Worm (Caenorhabditis elegans): ENCODE measurements around the gene F01D5.5.

The F01D5.5 gene

DNA sequence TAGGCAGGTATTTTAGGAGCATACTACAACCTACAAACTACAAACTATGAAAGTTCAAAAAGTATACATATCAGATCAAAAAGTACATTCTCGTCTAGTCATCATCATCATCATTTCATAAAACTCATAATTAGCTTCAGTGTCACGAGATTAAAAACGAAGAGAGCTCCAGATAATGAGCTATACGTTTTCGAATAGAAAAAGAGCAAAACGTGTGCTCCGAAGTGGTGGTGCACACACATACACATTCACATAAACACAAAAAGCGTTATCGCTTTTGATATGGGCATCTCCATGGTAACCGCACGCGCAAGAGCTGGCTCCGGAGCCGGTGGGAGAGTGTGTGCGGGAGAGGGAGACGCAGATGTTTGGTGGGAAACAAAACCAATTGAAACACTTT, 37.8 kb downstream of the F01D5.5 start:
- no peak for TF ChIP-seq alr-1 (tag; optimal IDR thresholded peaks at IDR 0.05; ENCODE audit: borderline replicate concordance)
- TF ChIP-seq sox-4 (tag; optimal IDR thresholded peaks at IDR 0.05) = no peak
- TF ChIP-seq C34B4.2 (tag; optimal IDR thresholded peaks at IDR 0.05) = no peak
- peak; percentile 49 for TF ChIP-seq nhr-71 (tag; optimal IDR thresholded peaks at IDR 0.05)
- peak; percentile 15 for TF ChIP-seq fkh-10 (GFP tag; optimal IDR thresholded peaks at IDR 0.05)
- peak; percentile 67 for TF ChIP-seq dsc-1 (tag; optimal IDR thresholded peaks at IDR 0.05)
- peak; percentile 7 for TF ChIP-seq swsn-7 (tag; optimal IDR thresholded peaks at IDR 0.05)
- no peak for TF ChIP-seq ztf-4 (tag; optimal IDR thresholded peaks at IDR 0.05)
- no peak for TF ChIP-seq dpl-1 (GFP tag; optimal IDR thresholded peaks at IDR 0.05)
- no peak for TF ChIP-seq ceh-82 (tag; optimal IDR thresholded peaks at IDR 0.05)
- TF ChIP-seq ama-1 (optimal IDR thresholded peaks at IDR 0.05) = no peak
- no peak for TF ChIP-seq C04F5.9 (tag; optimal IDR thresholded peaks at IDR 0.05)
- peak; percentile 17 for TF ChIP-seq ceh-8 (GFP tag; optimal IDR thresholded peaks at IDR 0.05)
- peak; percentile 87 for TF ChIP-seq fkh-8 (tag; optimal IDR thresholded peaks at IDR 0.05)
- TF ChIP-seq mdl-1 (tag; optimal IDR thresholded peaks at IDR 0.05) = no peak
- TF ChIP-seq nhr-19 (GFP tag; conservative IDR thresholded peaks at IDR 0.05) = no peak
- peak; percentile 2 for TF ChIP-seq nhr-20 (tag; optimal IDR thresholded peaks at IDR 0.05)
- TF ChIP-seq jun-1 (tag; optimal IDR thresholded peaks at IDR 0.05) = peak; percentile 12
- TF ChIP-seq fos-1 (tag; optimal IDR thresholded peaks at IDR 0.05) = no peak
- TF ChIP-seq nhr-84 (tag; optimal IDR thresholded peaks at IDR 0.05) = no peak
- TF ChIP-seq nhr-47 (tag; optimal IDR thresholded peaks at IDR 0.05) = peak; percentile 26
- no peak for TF ChIP-seq aly-2 (tag; optimal IDR thresholded peaks at IDR 0.05)
- TF ChIP-seq aha-1 (tag; optimal IDR thresholded peaks at IDR 0.05) = no peak

ce11 chrII:13962319-13962718, 39.8 kb downstream of the F01D5.5 start, which contains the start of gene rpi-1:
Gene rpi-1, minus strand, starts transcription at chrII:13962419.
- TF ChIP-seq C34B4.2 (tag; optimal IDR thresholded peaks at IDR 0.05) (no peak), irx-1 (tag; optimal IDR thresholded peaks at IDR 0.05) (no peak), ztf-4 (tag; optimal IDR thresholded peaks at IDR 0.05) (no peak), fkh-10 (GFP tag; optimal IDR thresholded peaks at IDR 0.05) (no peak), mep-1 (tag; optimal IDR thresholded peaks at IDR 0.05) (no peak), nhr-77 (tag; optimal IDR thresholded peaks at IDR 0.05) (no peak), unc-86 (tag; optimal IDR thresholded peaks at IDR 0.05) (no peak), pag-3 (tag; optimal IDR thresholded peaks at IDR 0.05; ENCODE audit: borderline replicate concordance, insufficient read depth) (no peak), unc-130 (tag; optimal IDR thresholded peaks at IDR 0.05) (no peak), zag-1 (tag; optimal IDR thresholded peaks at IDR 0.05) (no peak), tlp-1 (tag; optimal IDR thresholded peaks at IDR 0.05) (no peak)

DNA sequence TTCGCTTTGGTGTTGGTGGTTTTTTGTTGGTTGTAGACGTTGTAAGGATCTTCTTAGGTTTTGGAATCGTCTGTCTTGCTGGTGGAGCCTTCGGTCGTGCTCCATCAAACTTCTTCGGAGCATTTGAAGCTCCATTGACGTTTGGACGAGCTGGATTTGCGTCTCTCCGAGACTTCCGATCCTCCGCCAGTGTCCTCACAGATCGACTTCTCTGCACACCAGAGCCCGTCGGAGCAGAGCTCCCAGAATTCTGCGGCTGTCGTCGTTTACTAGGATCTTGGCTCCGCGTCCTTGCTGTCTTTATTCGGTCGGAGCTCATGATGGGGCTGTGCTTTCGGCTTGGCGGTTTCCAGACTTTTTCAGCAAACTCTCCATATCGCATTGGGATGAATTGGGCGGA, 40.5 kb downstream of the F01D5.5 start:
- TF ChIP-seq hlh-17 (GFP tag; optimal IDR thresholded peaks at IDR 0.05; ENCODE audit: borderline replicate concordance) (no peak), nhr-85 (tag) (peak; percentile 14), nhr-76 (tag; optimal IDR thresholded peaks at IDR 0.05) (no peak)

DNA sequence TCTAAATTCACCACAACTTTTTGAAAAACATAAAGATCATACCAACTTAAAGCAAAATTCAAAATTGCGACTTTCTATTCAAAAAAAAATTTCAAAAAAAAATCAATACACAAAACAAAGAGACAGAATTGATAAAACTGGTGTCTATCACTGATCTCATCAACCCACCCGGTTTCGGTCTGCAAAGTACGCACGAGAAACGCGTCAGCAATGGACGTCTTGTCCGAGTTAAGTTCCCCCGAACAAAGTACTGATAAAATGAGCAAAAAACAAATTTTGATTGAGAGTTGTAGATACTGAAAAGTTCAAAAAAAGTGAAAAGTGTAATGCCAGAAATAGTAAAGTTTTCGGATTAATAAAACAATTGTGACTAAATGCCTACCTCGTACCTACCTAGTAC, 43.7 kb downstream of the F01D5.5 start:
- no peak for TF ChIP-seq F16B12.6 (tag; optimal IDR thresholded peaks at IDR 0.05)
- TF ChIP-seq lin-14 (GFP tag; optimal IDR thresholded peaks at IDR 0.05) = peak; percentile 23
- peak in 1 of 3 experiments; percentile 38 for TF ChIP-seq dpl-1 (GFP tag; optimal IDR thresholded peaks at IDR 0.05)
- TF ChIP-seq lin-35 (GFP tag; optimal IDR thresholded peaks at IDR 0.05) = peak in 1 of 2 experiments; percentile 44
- TF ChIP-seq lsy-2 (tag; optimal IDR thresholded peaks at IDR 0.05) = peak; percentile 5 to 22
- TF ChIP-seq C04F5.9 (tag; optimal IDR thresholded peaks at IDR 0.05) = no peak
- peak; percentile 36 for TF ChIP-seq elt-2 (tag; optimal IDR thresholded peaks at IDR 0.05)
- peak; percentile 23 for TF ChIP-seq nhr-85 (tag)
- peak; percentile 25 for TF ChIP-seq nhr-71 (tag; optimal IDR thresholded peaks at IDR 0.05)

Measured in whole organism, L1 larva.